Worm (Caenorhabditis elegans) whole organism, L4/young adult: ENCODE data around the gene F25B4.8.

Experiments
- dao-5 ChIP-seq: sonication (generic microtip); optimal IDR thresholded peaks from 2 replicates; lab custom pipeline; 2016; ENCODE audit warnings: missing genotype, missing genetic modification characterization, moderate library complexity, missing compliant biosample characterization
- him-1 ChIP-seq: sonication (generic microtip); optimal IDR thresholded peaks from 2 replicates; lab custom pipeline; 2016; ENCODE audit warnings: missing genotype, missing genetic modification reagents, missing genetic modification characterization, missing compliant biosample characterization

- TF ChIP-seq dao-5 (tag; lab: Kevin White, UChicago) (no peak), him-1 (tag; lab: Kevin White, UChicago) (no peak)
Measured at ce11 chrV:5693595-5693994, 2.1 kb upstream of the F25B4.8 start.
